Worm (Caenorhabditis elegans) whole organism, L3 larva: ENCODE measurements around the gene fbxc-19.
"Not testable (repeated sequence)": the region's sequence is repeated elsewhere in the genome, so short reads cannot be mapped to it uniquely, and the experiment has no call there.

Source experiments
- R02D3.7 ChIP-seq: fragments of 150-350 bp; optimal IDR thresholded peaks from 2 replicates; lab custom pipeline; 2014; ENCODE audit warnings: missing biosample characterization, missing genetic modification characterization
- ZK546.5 ChIP-seq: sonication (generic microtip); optimal IDR thresholded peaks from 2 replicates; lab custom pipeline; 2017; ENCODE audit warnings: missing biosample characterization, missing genetic modification characterization
- aly-2 ChIP-seq: fragments of 150-350 bp; optimal IDR thresholded peaks from 2 replicates; lab custom pipeline; 2014; ENCODE audit warnings: missing biosample characterization, missing genetic modification characterization
- ama-1 ChIP-seq: fragments of 150-350 bp; optimal IDR thresholded peaks from 2 replicates; lab custom pipeline; 2018
- ceh-82 ChIP-seq: fragments of 150-350 bp; optimal IDR thresholded peaks from 2 replicates; lab custom pipeline; 2014; ENCODE audit warnings: missing biosample characterization, missing genetic modification characterization
- ceh-9 ChIP-seq: sonication (generic microtip); optimal IDR thresholded peaks from 2 replicates; lab custom pipeline; 2018; ENCODE audit warnings: missing biosample characterization, missing genetic modification characterization
- egl-5 ChIP-seq: fragments of 150-350 bp; optimal IDR thresholded peaks from 2 replicates; lab custom pipeline; 2017; ENCODE audit warnings: missing biosample characterization, missing genetic modification reagents, missing genetic modification characterization, inconsistent platforms
- elt-1 ChIP-seq: fragments of 150-350 bp; optimal IDR thresholded peaks from 2 replicates; lab custom pipeline; 2014; ENCODE audit warnings: missing biosample characterization, missing genetic modification characterization
- elt-2 ChIP-seq: sonication (generic microtip); optimal IDR thresholded peaks from 2 replicates; lab custom pipeline; 2016; ENCODE audit warnings: missing genetic modification reagents, mild to moderate bottlenecking, missing genetic modification characterization, missing compliant biosample characterization
- fkh-2 ChIP-seq: fragments of 150-350 bp; optimal IDR thresholded peaks from 2 replicates; lab custom pipeline; 2014; ENCODE audit warnings: missing biosample characterization, missing genetic modification reagents, missing genetic modification characterization
- jun-1 ChIP-seq: fragments of 150-350 bp; optimal IDR thresholded peaks from 2 replicates; lab custom pipeline; 2014; ENCODE audit warnings: missing biosample characterization, missing genetic modification reagents, missing genetic modification characterization
- lsy-12 ChIP-seq: sonication (generic microtip); optimal IDR thresholded peaks from 2 replicates; lab custom pipeline; 2016; ENCODE audit warnings: mild to moderate bottlenecking, missing genetic modification characterization, missing compliant biosample characterization
- mdl-1 ChIP-seq: fragments of 150-350 bp; optimal IDR thresholded peaks from 2 replicates; lab custom pipeline; 2014; ENCODE audit warnings: missing biosample characterization, missing genetic modification characterization
- nfya-1 ChIP-seq: sonication (generic microtip); optimal IDR thresholded peaks from 2 replicates; lab custom pipeline; 2017; ENCODE audit warnings: missing genetic modification characterization, mild to moderate bottlenecking, missing compliant biosample characterization, antibody characterized with exemption, moderate library complexity; ENCODE audit not compliant: insufficient read depth
- nhr-11 ChIP-seq: fragments of 150-350 bp; optimal IDR thresholded peaks from 2 replicates; lab custom pipeline; 2014; ENCODE audit warnings: missing biosample characterization, missing genetic modification characterization
- nhr-237 ChIP-seq: fragments of 150-350 bp; optimal IDR thresholded peaks from 2 replicates; lab custom pipeline; 2014; ENCODE audit warnings: missing biosample characterization, missing genetic modification characterization
- nhr-28 ChIP-seq: fragments of 150-350 bp; optimal IDR thresholded peaks from 2 replicates; lab custom pipeline; 2014; ENCODE audit warnings: missing biosample characterization, missing genetic modification characterization
- pqm-1 ChIP-seq: fragments of 150-350 bp; optimal IDR thresholded peaks from 2 replicates; lab custom pipeline; 2017; ENCODE audit warnings: missing biosample characterization, missing genetic modification characterization, inconsistent platforms
- snpc-4 ChIP-seq: fragments of 150-350 bp; optimal IDR thresholded peaks from 2 replicates; lab custom pipeline; 2014; ENCODE audit warnings: missing biosample characterization, missing genetic modification characterization
- tbx-2 ChIP-seq: sonication (generic microtip); optimal IDR thresholded peaks from 2 replicates; lab custom pipeline; 2016; ENCODE audit warnings: mild to moderate bottlenecking, missing genetic modification characterization, missing compliant biosample characterization
- unc-39 ChIP-seq: sonication (generic microtip); optimal IDR thresholded peaks from 4 replicates; lab custom pipeline; 2017; ENCODE audit warnings: missing biosample characterization, missing genetic modification characterization
- zag-1 ChIP-seq: fragments of 150-350 bp; optimal IDR thresholded peaks from 2 replicates; lab custom pipeline; 2014; ENCODE audit warnings: missing biosample characterization, missing genetic modification characterization
- ztf-4 ChIP-seq: fragments of 150-350 bp; optimal IDR thresholded peaks from 2 replicates; lab custom pipeline; 2014; ENCODE audit warnings: missing biosample characterization, missing genetic modification characterization

The fbxc-19 gene

DNA sequence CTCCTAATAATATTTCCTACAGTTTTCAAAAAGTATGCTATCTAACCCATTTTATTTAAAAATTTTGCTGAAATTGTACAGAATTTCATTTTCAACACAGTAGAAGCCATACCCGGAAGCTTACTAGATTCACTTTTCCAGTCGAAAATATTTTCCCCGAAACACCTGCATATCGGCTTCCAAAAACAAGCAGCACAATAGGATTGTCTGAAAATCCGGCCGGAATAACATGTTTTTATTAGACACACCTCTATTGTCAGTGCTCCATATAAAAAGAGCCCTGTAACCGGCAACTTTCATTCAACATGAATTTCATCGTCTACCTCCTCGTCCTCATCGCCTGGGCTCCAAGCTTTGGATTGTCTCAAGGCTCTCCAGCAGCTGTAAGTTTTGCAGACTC, 32.2 kb downstream of the fbxc-19 start, which contains the start of gene C52E2.2:
TSS of gene C52E2.2 (plus strand) at position 301 of the 400 bp plus-strand sequence.
- TF ChIP-seq snpc-4 (tag; lab: Kevin White, UChicago) (no peak), egl-5 (tag; lab: Kevin White, UChicago) (no peak), nhr-28 (tag; lab: Kevin White, UChicago) (no peak), nhr-237 (tag; lab: Kevin White, UChicago) (no peak), lsy-12 (tag; lab: Kevin White, UChicago) (no peak), pqm-1 (tag; lab: Kevin White, UChicago) (no peak), nfya-1 (tag; lab: Kevin White, UChicago) (no peak), unc-39 (tag; lab: Kevin White, UChicago) (no peak), zag-1 (tag; lab: Kevin White, UChicago) (no peak), jun-1 (tag; lab: Kevin White, UChicago) (no peak)

ce11 chrII:1854094-1854493, 33.8 kb downstream of the fbxc-19 start, which contains the start of gene fbxb-95:
Gene fbxb-95 (plus strand): TSS chrII:1854394.
- TF ChIP-seq elt-1, ceh-82, ZK546.5 (tag; lab: Kevin White, UChicago): not testable (repeated sequence)

- TF ChIP-seq tbx-2; ceh-9 (tag; lab: Kevin White, UChicago); nhr-11 (tag; lab: Kevin White, UChicago): not testable (repeated sequence)
These were observed 41.1 kb downstream of the fbxc-19 start, which contains the start of gene C16C4.18 for ce11 chrII:1861285-1861793. Gene C16C4.18 (minus strand): TSS chrII:1861335.

DNA sequence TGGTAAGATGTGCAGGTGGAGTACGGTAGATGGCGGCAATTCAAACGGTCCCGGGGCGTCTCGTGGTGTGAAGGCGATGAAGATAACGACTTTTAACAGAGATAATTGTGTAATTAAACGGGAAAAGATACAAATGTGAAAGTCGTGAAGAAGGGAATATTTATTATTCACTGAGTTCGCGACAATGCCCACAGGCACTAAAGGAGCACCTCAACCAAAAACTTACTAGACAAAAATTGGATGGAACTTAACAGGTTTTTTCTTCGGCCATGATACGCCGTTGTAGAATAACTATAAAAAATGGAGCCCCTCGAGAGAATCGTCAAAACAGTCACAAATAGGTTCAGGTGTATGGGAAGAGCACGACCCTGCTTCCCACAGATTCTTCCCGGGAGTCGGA, 42.1 kb downstream of the fbxc-19 start, which contains the start of gene fbxb-98:
TSS of gene fbxb-98 (plus strand) at position 301 of the 400 bp plus-strand sequence.
- not testable (repeated sequence) for TF ChIP-seq fkh-2, ceh-9, jun-1 (tag; lab: Kevin White, UChicago)

DNA sequence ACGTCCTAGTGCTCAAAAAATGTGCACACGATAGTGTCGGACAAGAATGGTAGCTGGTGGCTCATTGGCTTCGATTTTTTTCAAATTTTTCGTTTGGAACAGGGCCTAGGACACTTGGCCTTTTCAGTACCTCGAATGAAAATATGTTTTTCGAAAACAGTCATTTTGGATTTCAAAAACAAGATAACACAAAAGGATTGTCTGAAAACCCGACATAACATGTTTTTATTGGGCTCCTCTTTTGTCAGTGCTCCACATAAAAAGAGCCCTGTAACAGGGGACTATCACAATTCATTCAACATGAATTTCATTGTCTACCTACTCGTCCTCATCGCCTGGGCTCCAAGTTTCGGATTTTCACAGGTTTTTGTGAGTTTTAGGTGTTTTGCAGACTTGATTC, 44.0 kb downstream of the fbxc-19 start, which contains the start of gene C16C4.17:
TSS of gene C16C4.17 (plus strand) at position 301 of the 400 bp plus-strand sequence.
- TF ChIP-seq ama-1 = no peak

ce11 chrII:1865683-1866431, 45.6 kb downstream of the fbxc-19 start, which contains the start of gene math-15:
Gene math-15 (plus strand): TSS chrII:1866381.
- TF ChIP-seq ztf-4 (tag; lab: Kevin White, UChicago) = no peak
- TF ChIP-seq R02D3.7 (tag; lab: Kevin White, UChicago) = no peak
- no peak for TF ChIP-seq mdl-1
- no peak for TF ChIP-seq lsy-12 (tag; lab: Kevin White, UChicago)
- TF ChIP-seq elt-2 (tag; lab: Kevin White, UChicago) = peak; percentile 67
- TF ChIP-seq aly-2 (tag; lab: Kevin White, UChicago) = no peak
- TF ChIP-seq pqm-1 (tag; lab: Kevin White, UChicago) = peak; percentile 11
- TF ChIP-seq unc-39 (tag; lab: Kevin White, UChicago) = no peak
- TF ChIP-seq ceh-9 (tag; lab: Kevin White, UChicago) = no peak
- TF ChIP-seq, all 47 proteins: peak for 2

ce11 chrII:1869120-1869519, 48.8 kb downstream of the fbxc-19 start, which contains the start of gene math-14:
Gene math-14 (plus strand): TSS chrII:1869420.
- TF ChIP-seq zag-1 (tag; lab: Kevin White, UChicago) (no peak), elt-2 (tag; lab: Kevin White, UChicago) (peak; percentile 29)
